Worm (Caenorhabditis elegans) whole organism, L1 larva: ENCODE data around the gene R01H2.1.

ENCODE experiments used
- alr-1 ChIP-seq: fragments of 200-800 bp; sonication (Bioruptor generic); optimal IDR thresholded peaks from 2 replicates; lab custom pipeline; 2018; ENCODE audit warnings: borderline replicate concordance, mild to moderate bottlenecking, missing genetic modification characterization, missing compliant biosample characterization
- ama-1 ChIP-seq: fragments of 150-350 bp; optimal IDR thresholded peaks from 2 replicates; lab custom pipeline; 2014
- blmp-1 ChIP-seq: fragments of 150-350 bp; optimal IDR thresholded peaks from 2 replicates; lab custom pipeline; 2014; ENCODE audit warnings: missing biosample characterization, missing genetic modification characterization
- ceh-88 ChIP-seq: fragments of 200-800 bp; sonication (Bioruptor generic); IDR thresholded peaks from 2 replicates; pipeline ENCODE4 v1.3.6; 2022; ENCODE audit warnings: missing genetic modification characterization, missing compliant biosample characterization
- egl-27 ChIP-seq, 2 experiments: fragments of 150-350 bp in 1 of 2; sonication (generic microtip); optimal IDR thresholded peaks; 3 replicates each; lab custom pipeline; 2017 to 2018; ENCODE audit warnings: missing biosample characterization in 2 of 2, missing genetic modification characterization in 2 of 2, missing genetic modification reagents in 2 of 2
- hlh-4 ChIP-seq: sonication (generic microtip); optimal IDR thresholded peaks from 2 replicates; lab custom pipeline; 2016; ENCODE audit warnings: mild to moderate bottlenecking, missing genetic modification characterization, missing compliant biosample characterization
- lin-39 ChIP-seq: fragments of 150-350 bp; optimal IDR thresholded peaks from 2 replicates; lab custom pipeline; 2014; ENCODE audit warnings: missing biosample characterization, missing genetic modification reagents, missing genetic modification characterization
- nhr-12 ChIP-seq: sonication (generic microtip); optimal IDR thresholded peaks from 2 replicates; lab custom pipeline; 2017; ENCODE audit warnings: missing biosample characterization, missing genetic modification characterization
- nhr-84 ChIP-seq: sonication (generic microtip); optimal IDR thresholded peaks from 2 replicates; lab custom pipeline; 2017; ENCODE audit warnings: missing biosample characterization, missing genetic modification characterization
- pax-3 ChIP-seq: fragments of 200-800 bp; sonication (Bioruptor generic); optimal IDR thresholded peaks from 2 replicates; lab custom pipeline; 2018; ENCODE audit warnings: mild to moderate bottlenecking, missing genetic modification characterization, moderate library complexity, missing compliant biosample characterization
- sptf-1 ChIP-seq: fragments of 150-350 bp; optimal IDR thresholded peaks from 2 replicates; lab custom pipeline; 2014; ENCODE audit warnings: missing biosample characterization, missing genetic modification characterization
- tbx-2 ChIP-seq: sonication (generic microtip); optimal IDR thresholded peaks from 2 replicates; lab custom pipeline; 2016; ENCODE audit warnings: missing genetic modification characterization, missing compliant biosample characterization
- unc-62 ChIP-seq: fragments of 150-350 bp; optimal IDR thresholded peaks from 2 replicates; lab custom pipeline; 2014; ENCODE audit warnings: missing biosample characterization, missing genetic modification reagents, missing genetic modification characterization
- ztf-11 ChIP-seq, 2 experiments: sonication (generic microtip); optimal IDR thresholded peaks; 2 replicates each; lab custom pipeline; 2016 to 2017; ENCODE audit warnings: missing genetic modification characterization in 2 of 2, missing biosample characterization in 1 of 2, missing compliant biosample characterization in 1 of 2

- TF ChIP-seq ceh-88 (no peak), tbx-2 (tag; lab: Kevin White, UChicago) (peak; percentile 37), nhr-84 (tag; lab: Kevin White, UChicago) (no peak), nhr-12 (tag; lab: Kevin White, UChicago) (no peak), pax-3 (tag; lab: Kevin White, UChicago) (no peak), lin-39 (tag; lab: Kevin White, UChicago) (peak; percentile 15), sptf-1 (no peak), egl-27 (tag; optimal IDR thresholded peaks at IDR 0.05; lab: Kevin White, UChicago) (no peak), ama-1 (lab: Kevin White, UChicago) (no peak), alr-1 (no peak), ztf-11 (tag; optimal IDR thresholded peaks at IDR 0.05; lab: Kevin White, UChicago) (no peak), hlh-4 (no peak), unc-62 (no peak), blmp-1 (tag; lab: Kevin White, UChicago) (peak; percentile 6)
Measured at ce11 chrIII:7073801-7074386, 11.2 kb downstream of the R01H2.1 start, which contains the start of gene ZK418.5.
